In the genomic region with DNA sequence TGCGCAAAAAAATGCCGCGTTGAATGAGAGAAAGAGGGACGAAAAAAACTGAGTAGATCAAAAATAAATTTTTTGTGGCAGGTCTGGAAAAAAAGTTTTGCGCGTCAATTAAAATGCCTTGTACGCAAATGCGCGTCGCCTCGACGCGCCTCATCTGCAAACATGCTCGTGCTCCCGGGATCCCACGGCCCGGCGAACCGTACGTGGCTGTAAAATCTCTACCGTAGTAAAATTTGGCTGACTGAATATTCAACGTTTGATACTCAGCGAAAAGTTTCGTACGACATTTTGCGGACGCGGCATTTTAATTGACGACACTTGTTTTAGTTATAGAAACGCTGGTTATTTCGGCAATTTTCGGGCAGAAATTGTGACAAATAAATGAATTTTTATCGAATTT, we compare ENCODE assay signal across 5 worm cellular contexts.
TF ChIP-seq lines count a peak whose summit lies in the region.
"Not testable (repeated sequence)": the region's sequence is repeated elsewhere in the genome, so short reads cannot be mapped to it uniquely, and the experiment has no call there.

No protein-coding gene starts in this region.

TF ChIP-seq in whole organism, L1 larva, 84 proteins besides CTCF, POLR2A, EP300 and RAD21 (continues in another document):
- TF ChIP-seq tbx-2 (tag; optimal IDR thresholded peaks at IDR 0.05; lab: Kevin White, UChicago) (peak; percentile 42), swsn-7 (tag; optimal IDR thresholded peaks at IDR 0.05; lab: Kevin White, UChicago) (peak; percentile 58), nhr-20 (tag; optimal IDR thresholded peaks at IDR 0.05; lab: Kevin White, UChicago) (peak; percentile 48), snu-23 (GFP tag; optimal IDR thresholded peaks at IDR 0.05; lab: Kevin White, UChicago) (peak; percentile 29), dpl-1 (GFP tag; optimal IDR thresholded peaks at IDR 0.05; lab: Kevin White, UChicago) (peak in 2 of 3 experiments; percentile 23 to 29), lin-35 (GFP tag; optimal IDR thresholded peaks at IDR 0.05; lab: Kevin White, UChicago) (peak; percentile 0 to 49), ceh-88 (GFP tag; IDR thresholded peaks at IDR 0.05; lab: Robert Waterston, UW) (peak; percentile 94), nhr-85 (tag; lab: Kevin White, UChicago) (peak; percentile 53), nhr-90 (tag; optimal IDR thresholded peaks at IDR 0.05; lab: Kevin White, UChicago; ENCODE audit: poor library complexity) (peak; percentile 36), pax-3 (tag; optimal IDR thresholded peaks at IDR 0.05; lab: Kevin White, UChicago) (peak; percentile 41), nhr-71 (tag; optimal IDR thresholded peaks at IDR 0.05; lab: Kevin White, UChicago) (peak; percentile 76), isw-1 (GFP tag; IDR thresholded peaks at IDR 0.05; lab: Robert Waterston, UW) (peak; percentile 94), efl-1 (optimal IDR thresholded peaks at IDR 0.05; lab: Kevin White, UChicago) (peak; percentile 53 to 60), efl-1 (GFP tag; optimal IDR thresholded peaks at IDR 0.05 in 1 of 2; lab: Kevin White, UChicago) (peak; percentile 14 to 96), grh-1 (GFP tag; IDR thresholded peaks at IDR 0.05; lab: Robert Waterston, UW) (peak; percentile 95), fkh-8 (tag; optimal IDR thresholded peaks at IDR 0.05; lab: Kevin White, UChicago) (peak; percentile 35), dsc-1 (tag; optimal IDR thresholded peaks at IDR 0.05; lab: Kevin White, UChicago) (peak; percentile 39)

TF ChIP-seq in whole organism, L3 larva, 47 proteins besides CTCF, POLR2A, EP300 and RAD21:
- TF ChIP-seq lin-15B (tag; optimal IDR thresholded peaks at IDR 0.05; lab: Kevin White, UChicago) (peak; percentile 27), tbx-2 (tag; optimal IDR thresholded peaks at IDR 0.05; lab: Kevin White, UChicago) (peak; percentile 26), elt-2 (tag; optimal IDR thresholded peaks at IDR 0.05; lab: Kevin White, UChicago) (peak; percentile 35), R02D3.7 (tag; optimal IDR thresholded peaks at IDR 0.05; lab: Kevin White, UChicago) (peak; percentile 25)

TF ChIP-seq in whole organism, early embryonic, 17 proteins besides CTCF, POLR2A, EP300 and RAD21:
- 0 out of 2 replicates have a peak, but pooled peaks have one; percentile 39 for TF ChIP-seq scrt-1 (GFP tag; IDR thresholded peaks at IDR 0.05; lab: Robert Waterston, UW)
TF ChIP-seq in whole organism, early embryonic: peak in this region for 1; not testable (repeated sequence) for 16.

TF ChIP-seq in whole organism, midembryonic, 9 proteins besides CTCF, POLR2A, EP300 and RAD21:
- TF ChIP-seq ztf-23 (GFP tag; IDR thresholded peaks at IDR 0.05; lab: Robert Waterston, UW) (0 out of 2 replicates have a peak, but pooled peaks have one; percentile 28), flt-1 (GFP tag; IDR thresholded peaks at IDR 0.05; lab: Robert Waterston, UW) (peak; percentile 71)

TF ChIP-seq in whole organism, young adult, 124 proteins besides CTCF, POLR2A, EP300 and RAD21 (continues in another document):
- TF ChIP-seq B0336.3 (GFP tag; IDR thresholded peaks at IDR 0.05; lab: Robert Waterston, UW) (peak; percentile 76), ekl-4 (GFP tag; IDR thresholded peaks at IDR 0.05; lab: Robert Waterston, UW) (peak; percentile 98), zfh-2 (GFP tag; conservative IDR thresholded peaks at IDR 0.05; lab: Robert Waterston, UW) (peak; percentile 68), F33H1.4 (GFP tag; IDR thresholded peaks at IDR 0.05; lab: Robert Waterston, UW) (peak; percentile 89), lsl-1 (GFP tag; optimal IDR thresholded peaks at IDR 0.05; lab: Kevin White, UChicago) (peak; percentile 21), ztf-6 (GFP tag; IDR thresholded peaks at IDR 0.05; lab: Robert Waterston, UW) (peak; percentile 84), K11D2.4 (GFP tag; IDR thresholded peaks at IDR 0.05; lab: Robert Waterston, UW) (peak; percentile 97), madf-6 (GFP tag; IDR thresholded peaks at IDR 0.05; lab: Robert Waterston, UW) (peak; percentile 94), mcd-1 (GFP tag; IDR thresholded peaks at IDR 0.05; lab: Robert Waterston, UW) (peak; percentile 99), madf-3 (GFP tag; IDR thresholded peaks at IDR 0.05; lab: Robert Waterston, UW) (peak; percentile 97), hmg-20 (GFP tag; IDR thresholded peaks at IDR 0.05; lab: Robert Waterston, UW) (peak; percentile 90), attf-5 (GFP tag; optimal IDR thresholded peaks at IDR 0.05; lab: Kevin White, UChicago) (peak; percentile 84), xnd-1 (tag; optimal IDR thresholded peaks at IDR 0.05; lab: Kevin White, UChicago) (peak; percentile 50), hmg-1.2 (GFP tag; IDR thresholded peaks at IDR 0.05; lab: Robert Waterston, UW) (peak; percentile 99), lin-54 (GFP tag; optimal IDR thresholded peaks at IDR 0.05; lab: Kevin White, UChicago) (peak; percentile 71), B0019.2 (GFP tag; conservative IDR thresholded peaks at IDR 0.05; lab: Robert Waterston, UW) (peak; percentile 86), madf-8 (GFP tag; conservative IDR thresholded peaks at IDR 0.05; lab: Robert Waterston, UW) (peak; percentile 84), tlf-1 (GFP tag; optimal IDR thresholded peaks at IDR 0.05; lab: Kevin White, UChicago) (peak; percentile 48), cebp-1 (GFP tag; IDR thresholded peaks at IDR 0.05; lab: Robert Waterston, UW) (peak; percentile 93), cebp-1 (tag; optimal IDR thresholded peaks at IDR 0.05; lab: Kevin White, UChicago) (peak; percentile 80), F37B4.10 (GFP tag; IDR thresholded peaks at IDR 0.05; lab: Robert Waterston, UW) (peak; percentile 100), Y53G8AR.9 (GFP tag; conservative IDR thresholded peaks at IDR 0.05; lab: Robert Waterston, UW) (peak; percentile 99), rcor-1 (GFP tag; IDR thresholded peaks at IDR 0.05; lab: Robert Waterston, UW) (peak; percentile 96), Y53F4B.3 (GFP tag; IDR thresholded peaks at IDR 0.05; lab: Robert Waterston, UW) (peak; percentile 74), nhr-120 (GFP tag; IDR thresholded peaks at IDR 0.05; lab: Robert Waterston, UW) (0 out of 2 replicates have a peak, but pooled peaks have one; percentile 87), cebp-2 (GFP tag; IDR thresholded peaks at IDR 0.05; lab: Robert Waterston, UW) (peak; percentile 98), ceh-100 (GFP tag; IDR thresholded peaks at IDR 0.05; lab: Robert Waterston, UW) (peak; percentile 90), ztf-18 (tag; optimal IDR thresholded peaks at IDR 0.05; lab: Kevin White, UChicago) (peak; percentile 49), efl-1 (GFP tag; optimal IDR thresholded peaks at IDR 0.05; lab: Kevin White, UChicago) (peak; percentile 64), let-526 (GFP tag; IDR thresholded peaks at IDR 0.05; lab: Robert Waterston, UW) (peak; percentile 94), snpc-4 (tag; optimal IDR thresholded peaks at IDR 0.05; lab: Kevin White, UChicago) (peak in 2 of 4 experiments; percentile 60 to 83), Y56A3A.18 (GFP tag; IDR thresholded peaks at IDR 0.05; lab: Robert Waterston, UW) (peak; percentile 97), C17E4.6 (GFP tag; IDR thresholded peaks at IDR 0.05; lab: Robert Waterston, UW) (peak; percentile 94), C06A6.2 (GFP tag; conservative IDR thresholded peaks at IDR 0.05; lab: Robert Waterston, UW) (peak; percentile 96), tbp1 (GFP tag; optimal IDR thresholded peaks at IDR 0.05; lab: Kevin White, UChicago) (peak; percentile 54), Y67H2A.10 (GFP tag; conservative IDR thresholded peaks at IDR 0.05; lab: Robert Waterston, UW) (peak; percentile 88), attf-3 (GFP tag; conservative IDR thresholded peaks at IDR 0.05; lab: Robert Waterston, UW) (peak; percentile 85), bed-2 (GFP tag; IDR thresholded peaks at IDR 0.05; lab: Robert Waterston, UW) (peak; percentile 96), chd-7 (tag; optimal IDR thresholded peaks at IDR 0.05; lab: Kevin White, UChicago) (peak; percentile 16), ceh-40 (GFP tag; IDR thresholded peaks at IDR 0.05; lab: Robert Waterston, UW) (0 out of 2 replicates have a peak, but pooled peaks have one; percentile 11), lir-1 (GFP tag; conservative IDR thresholded peaks at IDR 0.05; lab: Robert Waterston, UW) (peak; percentile 92), ztf-25 (GFP tag; IDR thresholded peaks at IDR 0.05; lab: Robert Waterston, UW) (peak; percentile 88), aptf-2 (GFP tag; conservative IDR thresholded peaks at IDR 0.05; lab: Robert Waterston, UW) (peak; percentile 93), bed-1 (GFP tag; IDR thresholded peaks at IDR 0.05; lab: Robert Waterston, UW) (peak; percentile 93), egl-18 (GFP tag; IDR thresholded peaks at IDR 0.05; lab: Robert Waterston, UW) (peak; percentile 85; the same call in 1 of the 2 replicates), K12H6.12 (tag; optimal IDR thresholded peaks at IDR 0.05; lab: Kevin White, UChicago) (peak; percentile 15), nhr-80 (tag; optimal IDR thresholded peaks at IDR 0.05; lab: Kevin White, UChicago) (peak; percentile 28), attf-6 (GFP tag; IDR thresholded peaks at IDR 0.05; lab: Robert Waterston, UW) (peak; percentile 97), D2030.7 (GFP tag; IDR thresholded peaks at IDR 0.05; lab: Robert Waterston, UW) (peak; percentile 93), lin-40 (tag; optimal IDR thresholded peaks at IDR 0.05; lab: Kevin White, UChicago) (peak; percentile 51), pbrm-1 (GFP tag; IDR thresholded peaks at IDR 0.05; lab: Robert Waterston, UW) (peak; percentile 98), Y95B8A.8 (GFP tag; IDR thresholded peaks at IDR 0.05; lab: Robert Waterston, UW) (peak; percentile 98), egl-44 (GFP tag; IDR thresholded peaks at IDR 0.05; lab: Robert Waterston, UW) (peak; percentile 95), dpl-1 (GFP tag; optimal IDR thresholded peaks at IDR 0.05; lab: Kevin White, UChicago) (peak; percentile 26), Y79H2A.3 (GFP tag; conservative IDR thresholded peaks at IDR 0.05; lab: Robert Waterston, UW) (peak; percentile 91), egrh-3 (GFP tag; IDR thresholded peaks at IDR 0.05; lab: Robert Waterston, UW) (peak; percentile 82), repo-1 (tag; optimal IDR thresholded peaks at IDR 0.05; lab: Kevin White, UChicago) (peak; percentile 43), ceh-91 (GFP tag; IDR thresholded peaks at IDR 0.05; lab: Robert Waterston, UW) (peak; percentile 94), dox-1 (GFP tag; IDR thresholded peaks at IDR 0.05; lab: Robert Waterston, UW) (peak; percentile 100), ztf-28 (GFP tag; IDR thresholded peaks at IDR 0.05; lab: Robert Waterston, UW) (peak; percentile 94), lin-26 (GFP tag; IDR thresholded peaks at IDR 0.05; lab: Robert Waterston, UW) (peak; percentile 78)
- not testable (repeated sequence) for TF ChIP-seq snpc-4 (GFP tag; optimal IDR thresholded peaks at IDR 0.05; lab: Kevin White, UChicago)
